Fruit fly (Drosophila melanogaster) whole organism, embryonic: ENCODE results near the gene ova.

Experiments
- CG11696 ChIP-seq: fragments of 200-800 bp; sonication (Bioruptor generic); IDR thresholded peaks from 2 replicates; pipeline ENCODE4 v1.3.6; 2022; ENCODE audit warnings: missing biosample characterization, missing genetic modification characterization
- CG14014 ChIP-seq: fragments of 200-800 bp; sonication (Bioruptor generic); IDR thresholded peaks from 2 replicates; pipeline ENCODE4 v1.3.6; 2022; ENCODE audit warnings: missing biosample characterization, missing genetic modification characterization
- CG1603 ChIP-seq: fragments of 200-800 bp; sonication (Bioruptor generic); optimal IDR thresholded peaks from 2 replicates; lab custom pipeline; 2019; ENCODE audit warnings: missing biosample characterization, mild to moderate bottlenecking, missing genetic modification characterization, moderate library complexity
- CG18262 ChIP-seq: fragments of 200-800 bp; optimal IDR thresholded peaks from 3 replicates; lab custom pipeline; 2019; ENCODE audit warnings: missing biosample characterization, mild to moderate bottlenecking, missing genetic modification characterization, moderate library complexity
- CG30020 ChIP-seq: fragments of 200-800 bp; optimal IDR thresholded peaks from 2 replicates; lab custom pipeline; 2019; ENCODE audit warnings: missing biosample characterization, mild to moderate bottlenecking, missing genetic modification characterization, moderate library complexity
- CG31441 ChIP-seq: fragments of 200-800 bp; sonication (Bioruptor generic); IDR thresholded peaks from 2 replicates; pipeline ENCODE4 v1.3.6; 2022; ENCODE audit warnings: missing biosample characterization, missing genetic modification characterization
- CG34422 ChIP-seq: fragments of 200-800 bp; sonication (Bioruptor generic); IDR thresholded peaks from 3 replicates; pipeline ENCODE4 v1.3.6; 2022; ENCODE audit warnings: missing biosample characterization, missing genetic modification characterization
- CG4617 ChIP-seq: fragments of 200-800 bp; sonication (Bioruptor generic); optimal IDR thresholded peaks from 3 replicates; lab custom pipeline; 2016; ENCODE audit warnings: missing biosample characterization, missing genetic modification characterization, borderline replicate concordance
- CG4707 ChIP-seq: fragments of 200-800 bp; sonication (Bioruptor generic); optimal IDR thresholded peaks from 2 replicates; lab custom pipeline; 2018; ENCODE audit warnings: missing biosample characterization, mild to moderate bottlenecking, missing genetic modification characterization, moderate library complexity
- CG5180 ChIP-seq: fragments of 200-800 bp; sonication (Bioruptor generic); optimal IDR thresholded peaks from 3 replicates; lab custom pipeline; 2017; ENCODE audit warnings: missing biosample characterization, missing genetic modification characterization, mild to moderate bottlenecking, moderate library complexity, missing genetic modification reagents
- CG6272 ChIP-seq: fragments of 200-800 bp; sonication (Bioruptor generic); IDR thresholded peaks from 2 replicates; pipeline ENCODE4 v1.3.6; 2022; ENCODE audit warnings: missing biosample characterization, missing genetic modification characterization
- Dll ChIP-seq: fragments of 200-800 bp; sonication (Bioruptor generic); IDR thresholded peaks from 4 replicates; pipeline ENCODE4 v1.3.6; 2022; ENCODE audit warnings: missing biosample characterization, missing genetic modification characterization; ENCODE audit not compliant: partially characterized antibody
- HmgZ ChIP-seq: fragments of 200-800 bp; sonication (Bioruptor generic); optimal IDR thresholded peaks from 2 replicates; lab custom pipeline; 2018; ENCODE audit warnings: missing biosample characterization, mild to moderate bottlenecking, missing genetic modification characterization
- MBD-R2 ChIP-seq: fragments of 200-800 bp; sonication (Bioruptor generic); IDR thresholded peaks from 2 replicates; pipeline ENCODE4 v1.3.6; 2022; ENCODE audit warnings: missing biosample characterization, missing genetic modification characterization
- MESR4 ChIP-seq: fragments of 200-800 bp; sonication (Bioruptor generic); optimal IDR thresholded peaks from 2 replicates; lab custom pipeline; 2018; ENCODE audit warnings: missing biosample characterization, mild to moderate bottlenecking, missing genetic modification characterization, moderate library complexity
- Meics ChIP-seq: fragments of 200-800 bp; sonication (Bioruptor generic); optimal IDR thresholded peaks from 2 replicates; lab custom pipeline; 2017; ENCODE audit warnings: missing biosample characterization, mild to moderate bottlenecking, missing genetic modification characterization
- Nf-YC ChIP-seq: fragments of 200-800 bp; optimal IDR thresholded peaks from 3 replicates; lab custom pipeline; 2019; ENCODE audit warnings: missing biosample characterization, mild to moderate bottlenecking, missing genetic modification characterization, moderate library complexity
- Optix ChIP-seq: fragments of 200-800 bp; sonication (Bioruptor generic); IDR thresholded peaks from 3 replicates; pipeline ENCODE4 v1.3.6; 2022; ENCODE audit warnings: missing biosample characterization, missing genetic modification characterization
- Pdp1 ChIP-seq, 2 experiments: fragments of 200-800 bp; sonication (Bioruptor generic); optimal IDR thresholded peaks; 3 replicates each; lab custom pipeline; 2016; ENCODE audit warnings: missing biosample characterization in 2 of 2, missing genetic modification characterization in 2 of 2, mild to moderate bottlenecking in 1 of 2, moderate library complexity in 1 of 2
- YL-1 ChIP-seq: fragments of 200-800 bp; sonication (Bioruptor generic); optimal IDR thresholded peaks from 3 replicates; lab custom pipeline; 2017; ENCODE audit warnings: missing biosample characterization, mild to moderate bottlenecking, missing genetic modification characterization
- cg ChIP-seq: fragments of 200-800 bp; sonication (Bioruptor generic); optimal IDR thresholded peaks from 3 replicates; lab custom pipeline; 2019; ENCODE audit warnings: missing biosample characterization, mild to moderate bottlenecking, missing genetic modification characterization, moderate library complexity
- crp ChIP-seq, 2 experiments: fragments of 200-800 bp; sonication (Bioruptor generic); optimal IDR thresholded peaks; 2 replicates in 1 of 2; 3 replicates in 1 of 2; lab custom pipeline; 2017; ENCODE audit warnings: missing biosample characterization in 2 of 2, missing genetic modification characterization in 2 of 2, mild to moderate bottlenecking in 1 of 2, moderate library complexity in 1 of 2
- dm ChIP-seq: fragments of 200-800 bp; sonication (Bioruptor generic); optimal IDR thresholded peaks from 3 replicates; lab custom pipeline; 2016; ENCODE audit warnings: missing biosample characterization, missing genetic modification characterization
- eve ChIP-seq, 2 experiments: fragments of >200 bp; optimal IDR thresholded peaks; 2 replicates each; lab custom pipeline; 2017; ENCODE audit warnings: missing biosample characterization in 2 of 2, missing genetic modification characterization in 2 of 2
- gfzf ChIP-seq: fragments of 200-800 bp; sonication (Bioruptor generic); optimal IDR thresholded peaks from 2 replicates; lab custom pipeline; 2016; ENCODE audit warnings: missing biosample characterization, mild to moderate bottlenecking, missing genetic modification characterization, moderate library complexity
- hbn ChIP-seq: fragments of 200-800 bp; sonication (Bioruptor generic); IDR thresholded peaks from 2 replicates; pipeline ENCODE4 v1.3.6; 2022; ENCODE audit warnings: missing biosample characterization, missing genetic modification characterization; ENCODE audit not compliant: partially characterized antibody
- insv ChIP-seq, 2 experiments: fragments of 200-800 bp; sonication (Bioruptor generic); optimal IDR thresholded peaks; 3 replicates each; lab custom pipeline; 2016 to 2018; ENCODE audit warnings: missing biosample characterization in 2 of 2, missing genetic modification characterization in 2 of 2
- kay ChIP-seq: fragments of 200-800 bp; sonication (Bioruptor generic); optimal IDR thresholded peaks from 2 replicates; lab custom pipeline; 2016; ENCODE audit warnings: missing biosample characterization, missing genetic modification characterization
- kni ChIP-seq: fragments of 200-800 bp; sonication (Bioruptor generic); optimal IDR thresholded peaks from 3 replicates; lab custom pipeline; 2017; ENCODE audit warnings: mild to moderate bottlenecking, missing biosample characterization, missing genetic modification reagents, missing genetic modification characterization
- lab ChIP-seq: fragments of 200-800 bp; sonication (Bioruptor generic); optimal IDR thresholded peaks from 3 replicates; lab custom pipeline; 2017; ENCODE audit warnings: missing biosample characterization, missing genetic modification characterization, mild to moderate bottlenecking, moderate library complexity, missing genetic modification reagents
- pan ChIP-seq, 4 experiments: fragments of >200 bp in 3 of 4; fragments of 200-800 bp in 1 of 4; sonication (Bioruptor generic) in 1 of 4; optimal IDR thresholded peaks in 3 of 4; IDR thresholded peaks in 1 of 4; 2 replicates each; pipeline versions ENCODE4 v1.3.6 to Lab custom; 2017 to 2022; ENCODE audit warnings: missing biosample characterization in 2 of 4, missing genetic modification characterization in 2 of 4, mixed read lengths in 1 of 4
- pfk ChIP-seq: fragments of 200-800 bp; sonication (Bioruptor generic); optimal IDR thresholded peaks from 2 replicates; lab custom pipeline; 2018; ENCODE audit warnings: missing biosample characterization, mild to moderate bottlenecking, missing genetic modification characterization, moderate library complexity
- prd ChIP-seq, 3 experiments: fragments of >200 bp in 2 of 3; fragments of 200-800 bp in 1 of 3; sonication (Bioruptor generic) in 1 of 3; optimal IDR thresholded peaks in 2 of 3; IDR thresholded peaks in 1 of 3; 2 replicates in 2 of 3; 3 replicates in 1 of 3; pipeline versions ENCODE4 v1.3.6 to Lab custom; 2017 to 2022; ENCODE audit warnings: missing biosample characterization in 1 of 3, missing genetic modification characterization in 1 of 3
- pzg ChIP-seq: fragments of 200-800 bp; sonication (Bioruptor generic); optimal IDR thresholded peaks from 3 replicates; lab custom pipeline; 2018; ENCODE audit warnings: missing biosample characterization, mild to moderate bottlenecking, missing genetic modification characterization, moderate library complexity
- row ChIP-seq: fragments of 200-800 bp; sonication (Bioruptor generic); IDR thresholded peaks from 3 replicates; pipeline ENCODE4 v1.3.6; 2022; ENCODE audit warnings: missing biosample characterization, missing genetic modification characterization
- so ChIP-seq: fragments of 200-800 bp; sonication (Bioruptor generic); IDR thresholded peaks from 3 replicates; pipeline ENCODE4 v1.3.6; 2022; ENCODE audit warnings: missing biosample characterization, missing genetic modification characterization
- stwl ChIP-seq: fragments of 200-800 bp; sonication (Bioruptor generic); optimal IDR thresholded peaks from 3 replicates; lab custom pipeline; 2018; ENCODE audit warnings: missing biosample characterization, mild to moderate bottlenecking, missing genetic modification characterization, moderate library complexity
- unpg ChIP-seq: fragments of 200-800 bp; sonication (Bioruptor generic); optimal IDR thresholded peaks from 3 replicates; lab custom pipeline; 2018; ENCODE audit warnings: missing biosample characterization, mild to moderate bottlenecking, missing genetic modification characterization, moderate library complexity
- wek ChIP-seq: fragments of 200-800 bp; sonication (Bioruptor generic); optimal IDR thresholded peaks from 3 replicates; lab custom pipeline; 2018; ENCODE audit warnings: missing biosample characterization, mild to moderate bottlenecking, missing genetic modification characterization, moderate library complexity

ova gene

dm6 chr2L:10276436-10276835 is 44.9 kb upstream of the ova start (continued):
- no peak for TF ChIP-seq Optix (GFP tag; lab: Robert Waterston, UW)
- TF ChIP-seq YL-1 (GFP tag; lab: Kevin White, UChicago): peak; percentile 4
- no peak for TF ChIP-seq kay

dm6 chr2L:10272224-10272623 is 40.7 kb upstream of the ova start, which contains the start of gene trk:
Gene trk, minus strand, starts transcription at chr2L:10272324.
- TF ChIP-seq Nf-YC (tag; lab: Kevin White, UChicago) (no peak), Meics (no peak), CG31441 (GFP tag; lab: Robert Waterston, UW) (no peak), kay (no peak), prd (optimal IDR thresholded peaks at IDR 0.05; lab: Kevin White, UChicago) (no peak), prd (GFP tag; IDR thresholded peaks at IDR 0.05; lab: Robert Waterston, UW) (no peak), CG18262 (tag; lab: Kevin White, UChicago) (no peak), so (GFP tag; lab: Robert Waterston, UW) (no peak), CG6272 (GFP tag; lab: Robert Waterston, UW) (no peak), insv (GFP tag; optimal IDR thresholded peaks at IDR 0.05; lab: Kevin White, UChicago) (no peak), CG14014 (GFP tag; lab: Robert Waterston, UW) (no peak)

dm6 chr2L:10269854-10270253 is 38.4 kb upstream of the ova start, which contains the start of gene Mulk:
Gene Mulk, plus strand, starts transcription at chr2L:10270051.
- TF ChIP-seq kni (no peak), Dll (GFP tag; lab: Robert Waterston, UW) (0 out of 4 replicates have a peak, but pooled peaks have one; percentile 29), HmgZ (tag; lab: Kevin White, UChicago) (peak; percentile 10), dm (GFP tag; lab: Kevin White, UChicago) (peak; percentile 19), eve (GFP tag; optimal IDR thresholded peaks at IDR 0.05; lab: Kevin White, UChicago) (peak in 1 of 2 experiments; percentile 40), stwl (tag; lab: Kevin White, UChicago) (peak; percentile 36), CG5180 (GFP tag; lab: Kevin White, UChicago) (peak; percentile 40), pzg (GFP tag; lab: Kevin White, UChicago) (peak; percentile 31), crp (GFP tag; optimal IDR thresholded peaks at IDR 0.05; lab: Kevin White, UChicago) (peak; percentile 0 to 84), gfzf (peak; percentile 9), CG11696 (GFP tag; lab: Robert Waterston, UW) (no peak), YL-1 (GFP tag; lab: Kevin White, UChicago) (peak; percentile 29), CG4617 (peak; percentile 5), wek (GFP tag; lab: Kevin White, UChicago) (peak; percentile 98), cg (GFP tag; lab: Kevin White, UChicago) (peak; percentile 72), MESR4 (peak; percentile 23), MBD-R2 (peak; percentile 76), pfk (GFP tag; lab: Kevin White, UChicago) (peak; percentile 91), CG4707 (GFP tag; lab: Kevin White, UChicago) (no peak), CG34422 (GFP tag; lab: Robert Waterston, UW) (0 out of 3 replicates have a peak, but pooled peaks have one; percentile 11), hbn (GFP tag; lab: Robert Waterston, UW) (peak; percentile 36; the same call in 1 of the 2 replicates), lab (GFP tag; lab: Kevin White, UChicago) (no peak), unpg (GFP tag; lab: Kevin White, UChicago) (no peak), CG30020 (tag; lab: Kevin White, UChicago) (peak; percentile 90), Pdp1 (GFP tag; optimal IDR thresholded peaks at IDR 0.05; lab: Kevin White, UChicago) (peak in 1 of 2 experiments; percentile 81), row (GFP tag; lab: Robert Waterston, UW) (peak; percentile 14; the same call in 1 of the 3 replicates), CG1603 (tag; lab: Kevin White, UChicago) (peak; percentile 95), pan (optimal IDR thresholded peaks at IDR 0.05; lab: Kevin White, UChicago) (no peak), pan (GFP tag; optimal IDR thresholded peaks at IDR 0.05 in 1 of 2, IDR thresholded peaks at IDR 0.05 in 1 of 2) (no peak)
